Worm (Caenorhabditis elegans): ENCODE data around the gene daf-19.

- TF ChIP-seq ZK546.5 (tag; optimal IDR thresholded peaks at IDR 0.05) = no peak
- no peak for TF ChIP-seq ceh-28 (tag; optimal IDR thresholded peaks at IDR 0.05)
- no peak for TF ChIP-seq nhr-12 (tag; optimal IDR thresholded peaks at IDR 0.05)
- TF ChIP-seq zag-1 (tag; optimal IDR thresholded peaks at IDR 0.05) = no peak
- no peak for TF ChIP-seq fos-1 (tag; optimal IDR thresholded peaks at IDR 0.05)
- no peak for TF ChIP-seq snpc-4 (tag; optimal IDR thresholded peaks at IDR 0.05)
- TF ChIP-seq ceh-82 (tag; optimal IDR thresholded peaks at IDR 0.05) = no peak
- no peak for TF ChIP-seq ama-1 (optimal IDR thresholded peaks at IDR 0.05)
- TF ChIP-seq unc-39 (tag; optimal IDR thresholded peaks at IDR 0.05) = no peak
Measured at ce11 chrII:10121725-10122124, 47.4 kb downstream of the daf-19 start, which contains the start of gene lov-1.
